Fruit fly (Drosophila melanogaster) whole organism, prepupa: ENCODE results near the gene Gr63a.

ENCODE experiments used
- Blimp-1 ChIP-seq: fragments of 200-800 bp; sonication (Bioruptor generic); optimal IDR thresholded peaks from 3 replicates; lab custom pipeline; 2017; ENCODE audit warnings: missing biosample characterization, missing genetic modification characterization, mild to moderate bottlenecking, moderate library complexity, missing genetic modification reagents
- CG10631 ChIP-seq: fragments of 200-800 bp; sonication (Bioruptor generic); optimal IDR thresholded peaks from 2 replicates; lab custom pipeline; 2016; ENCODE audit warnings: missing biosample characterization, missing genetic modification characterization
- CG10669 ChIP-seq: fragments of 200-800 bp; sonication (Bioruptor generic); optimal IDR thresholded peaks from 3 replicates; lab custom pipeline; 2018; ENCODE audit warnings: missing biosample characterization, mild to moderate bottlenecking, missing genetic modification characterization, moderate library complexity
- CG11762 ChIP-seq: fragments of 200-800 bp; sonication (Bioruptor generic); optimal IDR thresholded peaks from 3 replicates; lab custom pipeline; 2016; ENCODE audit warnings: missing biosample characterization, missing genetic modification characterization; ENCODE audit not compliant: insufficient read depth
- CG11902 ChIP-seq: fragments of 200-800 bp; sonication (Bioruptor generic); optimal IDR thresholded peaks from 3 replicates; lab custom pipeline; 2016; ENCODE audit warnings: missing biosample characterization, missing genetic modification characterization
- CG15336 ChIP-seq: fragments of 200-800 bp; sonication (Bioruptor generic); IDR thresholded peaks from 2 replicates; pipeline ENCODE4 v1.3.6; 2022; ENCODE audit warnings: missing biosample characterization, missing genetic modification characterization
- CG1621 ChIP-seq: fragments of 200-800 bp; sonication (Bioruptor generic); optimal IDR thresholded peaks from 3 replicates; lab custom pipeline; 2018; ENCODE audit warnings: missing biosample characterization, mild to moderate bottlenecking, missing genetic modification characterization
- CG16779 ChIP-seq: fragments of 200-800 bp; sonication (Bioruptor generic); optimal IDR thresholded peaks from 3 replicates; lab custom pipeline; 2017; ENCODE audit warnings: missing biosample characterization, mild to moderate bottlenecking, missing genetic modification characterization
- CG3032 ChIP-seq: fragments of 200-800 bp; optimal IDR thresholded peaks from 2 replicates; lab custom pipeline; 2019; ENCODE audit warnings: missing biosample characterization, mild to moderate bottlenecking, missing genetic modification characterization, moderate library complexity
- CG31627 ChIP-seq: fragments of 200-800 bp; sonication (Bioruptor generic); optimal IDR thresholded peaks from 3 replicates; lab custom pipeline; 2016; ENCODE audit warnings: missing biosample characterization, missing genetic modification characterization
- CG32006 ChIP-seq: fragments of 200-800 bp; sonication (Bioruptor generic); optimal IDR thresholded peaks from 3 replicates; lab custom pipeline; 2017; ENCODE audit warnings: missing biosample characterization, mild to moderate bottlenecking, missing genetic modification characterization
- CG34406 ChIP-seq: fragments of 200-800 bp; sonication (Bioruptor generic); optimal IDR thresholded peaks from 3 replicates; lab custom pipeline; 2016; ENCODE audit warnings: missing biosample characterization, missing genetic modification characterization
- CG3919 ChIP-seq: fragments of 200-800 bp; sonication (Bioruptor generic); optimal IDR thresholded peaks from 3 replicates; lab custom pipeline; 2016; ENCODE audit warnings: missing biosample characterization, missing genetic modification characterization
- CG4318 ChIP-seq: fragments of 200-800 bp; sonication (Bioruptor generic); optimal IDR thresholded peaks from 3 replicates; lab custom pipeline; 2017; ENCODE audit warnings: missing biosample characterization, mild to moderate bottlenecking, missing genetic modification characterization
- CG6163 ChIP-seq: fragments of 200-800 bp; sonication (Bioruptor generic); IDR thresholded peaks from 3 replicates; pipeline ENCODE4 v1.3.6; 2022; ENCODE audit warnings: missing biosample characterization, missing genetic modification characterization
- CG6808 ChIP-seq: fragments of 200-800 bp; sonication (Bioruptor generic); optimal IDR thresholded peaks from 3 replicates; lab custom pipeline; 2017; ENCODE audit warnings: missing biosample characterization, missing genetic modification characterization, mild to moderate bottlenecking, moderate library complexity, missing genetic modification reagents
- CG6854 ChIP-seq: fragments of 200-800 bp; sonication (Bioruptor generic); optimal IDR thresholded peaks from 2 replicates; lab custom pipeline; 2017; ENCODE audit warnings: missing biosample characterization, mild to moderate bottlenecking, missing genetic modification characterization
- CG7368 ChIP-seq: fragments of 200-800 bp; sonication (Bioruptor generic); optimal IDR thresholded peaks from 3 replicates; lab custom pipeline; 2016; ENCODE audit warnings: missing biosample characterization, missing genetic modification characterization
- CG8119 ChIP-seq: fragments of 200-800 bp; sonication (Bioruptor generic); IDR thresholded peaks from 3 replicates; pipeline ENCODE4 v1.3.6; 2022; ENCODE audit warnings: missing biosample characterization, missing genetic modification characterization
- CG8319 ChIP-seq: fragments of 200-800 bp; sonication (Bioruptor generic); optimal IDR thresholded peaks from 3 replicates; lab custom pipeline; 2016; ENCODE audit warnings: missing biosample characterization, missing genetic modification characterization
- CG8632 ChIP-seq: fragments of 200-800 bp; sonication (Bioruptor generic); optimal IDR thresholded peaks from 3 replicates; lab custom pipeline; 2016; ENCODE audit warnings: missing biosample characterization, missing genetic modification characterization
- CG9139 ChIP-seq: fragments of 200-800 bp; sonication (Bioruptor generic); optimal IDR thresholded peaks from 3 replicates; lab custom pipeline; 2017; ENCODE audit warnings: missing biosample characterization, mild to moderate bottlenecking, missing genetic modification characterization
- Eip75B ChIP-seq: fragments of 200-800 bp; sonication (Bioruptor generic); optimal IDR thresholded peaks from 3 replicates; lab custom pipeline; 2016; ENCODE audit warnings: missing biosample characterization, missing genetic modification characterization
- Eip78C ChIP-seq: fragments of 200-800 bp; sonication (Bioruptor generic); peaks from one replicate; lab custom pipeline; 2016; ENCODE audit warnings: missing biosample characterization, missing genetic modification characterization
- Eip93F ChIP-seq: fragments of 200-800 bp; sonication (Bioruptor generic); optimal IDR thresholded peaks from 2 replicates; lab custom pipeline; 2016; ENCODE audit warnings: missing biosample characterization, mild to moderate bottlenecking, missing genetic modification characterization
- Ets21C ChIP-seq: fragments of 200-800 bp; sonication (Bioruptor generic); optimal IDR thresholded peaks from 3 replicates; lab custom pipeline; 2016; ENCODE audit warnings: missing biosample characterization, missing genetic modification characterization
- Ets96B ChIP-seq: fragments of 200-800 bp; optimal IDR thresholded peaks from 2 replicates; lab custom pipeline; 2019; ENCODE audit warnings: missing biosample characterization, mild to moderate bottlenecking, missing genetic modification characterization, moderate library complexity
- Gug ChIP-seq: fragments of 200-800 bp; sonication (Bioruptor generic); IDR thresholded peaks from 2 replicates; pipeline ENCODE4 v1.3.6; 2022; ENCODE audit warnings: missing biosample characterization, missing genetic modification characterization
- Hr38 ChIP-seq: sonication (Bioruptor generic); optimal IDR thresholded peaks from 2 replicates; lab custom pipeline; 2016; ENCODE audit warnings: missing biosample characterization, missing genetic modification characterization
- Hr39 ChIP-seq: fragments of 200-800 bp; sonication (Bioruptor generic); optimal IDR thresholded peaks from 2 replicates; lab custom pipeline; 2016; ENCODE audit warnings: missing biosample characterization, missing genetic modification characterization
- Hr4 ChIP-seq: fragments of 200-800 bp; sonication (Bioruptor generic); optimal IDR thresholded peaks from 3 replicates; lab custom pipeline; 2016; ENCODE audit warnings: missing biosample characterization, missing genetic modification characterization
- Lpt ChIP-seq: fragments of 200-800 bp; sonication (Bioruptor generic); optimal IDR thresholded peaks from 3 replicates; lab custom pipeline; 2016; ENCODE audit warnings: missing biosample characterization, missing genetic modification characterization
- Met ChIP-seq: fragments of 200-800 bp; sonication (Bioruptor generic); optimal IDR thresholded peaks from 3 replicates; lab custom pipeline; 2016; ENCODE audit warnings: missing biosample characterization, missing genetic modification characterization
- OdsH ChIP-seq: fragments of 200-800 bp; sonication (Bioruptor generic); optimal IDR thresholded peaks from 3 replicates; lab custom pipeline; 2016; ENCODE audit warnings: missing biosample characterization, missing genetic modification characterization
- Smox ChIP-seq: fragments of 200-800 bp; sonication (Bioruptor generic); optimal IDR thresholded peaks from 3 replicates; lab custom pipeline; 2016; ENCODE audit warnings: missing biosample characterization, missing genetic modification characterization
- Sox102F ChIP-seq: fragments of 200-800 bp; sonication (Bioruptor generic); optimal IDR thresholded peaks from 2 replicates; lab custom pipeline; 2016; ENCODE audit warnings: missing biosample characterization, mild to moderate bottlenecking, missing genetic modification characterization
- Sox14 ChIP-seq: fragments of 200-800 bp; sonication (Bioruptor generic); optimal IDR thresholded peaks from 3 replicates; lab custom pipeline; 2016; ENCODE audit warnings: missing biosample characterization, missing genetic modification characterization
- Sox15 ChIP-seq: fragments of 200-800 bp; sonication (Bioruptor generic); optimal IDR thresholded peaks from 3 replicates; lab custom pipeline; 2016; ENCODE audit warnings: missing biosample characterization, missing genetic modification characterization
- acj6 ChIP-seq: fragments of 200-800 bp; sonication (Bioruptor generic); optimal IDR thresholded peaks from 3 replicates; lab custom pipeline; 2016; ENCODE audit warnings: missing biosample characterization, missing genetic modification characterization
- dac ChIP-seq: fragments of 200-800 bp; sonication (Bioruptor generic); optimal IDR thresholded peaks from 2 replicates; lab custom pipeline; 2017; ENCODE audit warnings: missing biosample characterization, mild to moderate bottlenecking, missing genetic modification characterization
- dsx ChIP-seq: fragments of 200-800 bp; optimal IDR thresholded peaks from 3 replicates; lab custom pipeline; 2019; ENCODE audit warnings: missing biosample characterization, mild to moderate bottlenecking, missing genetic modification characterization, moderate library complexity; ENCODE audit not compliant: poor library complexity, severe bottlenecking
- eg ChIP-seq: fragments of 200-800 bp; sonication (Bioruptor generic); IDR thresholded peaks from 3 replicates; pipeline ENCODE4 v1.3.6; 2022; ENCODE audit warnings: missing biosample characterization, missing genetic modification characterization
- fd85E ChIP-seq: fragments of 200-800 bp; sonication (Bioruptor generic); optimal IDR thresholded peaks from 3 replicates; lab custom pipeline; 2016; ENCODE audit warnings: missing biosample characterization, missing genetic modification characterization
- fkh ChIP-seq: fragments of 200-800 bp; sonication (Bioruptor generic); optimal IDR thresholded peaks from 3 replicates; lab custom pipeline; 2017; ENCODE audit warnings: missing biosample characterization, mild to moderate bottlenecking, missing genetic modification characterization, moderate library complexity
- lz ChIP-seq: fragments of 200-800 bp; sonication (Bioruptor generic); optimal IDR thresholded peaks from 3 replicates; lab custom pipeline; 2016; ENCODE audit warnings: missing biosample characterization, missing genetic modification characterization
- net ChIP-seq: fragments of 200-800 bp; sonication (Bioruptor generic); optimal IDR thresholded peaks from 3 replicates; lab custom pipeline; 2016; ENCODE audit warnings: missing biosample characterization, missing genetic modification characterization
- pdm3 ChIP-seq: fragments of 200-800 bp; sonication (Bioruptor generic); optimal IDR thresholded peaks from 3 replicates; lab custom pipeline; 2016; ENCODE audit warnings: missing biosample characterization, missing genetic modification characterization
- salr ChIP-seq, 2 experiments: fragments of 200-800 bp; sonication (Bioruptor generic); optimal IDR thresholded peaks; 3 replicates each; lab custom pipeline; 2016 to 2018; ENCODE audit warnings: missing biosample characterization in 2 of 2, missing genetic modification characterization in 2 of 2, mild to moderate bottlenecking in 1 of 2
- ss ChIP-seq, 2 experiments: fragments of 200-800 bp; sonication (Bioruptor generic); optimal IDR thresholded peaks; 2 replicates in 1 of 2; 3 replicates in 1 of 2; lab custom pipeline; 2017 to 2018; ENCODE audit warnings: mild to moderate bottlenecking in 2 of 2, missing biosample characterization in 2 of 2, missing genetic modification characterization in 2 of 2, moderate library complexity in 1 of 2
- svp ChIP-seq: fragments of 200-800 bp; sonication (Bioruptor generic); peaks from one replicate; lab custom pipeline; 2016; ENCODE audit warnings: missing biosample characterization, missing genetic modification characterization
- topi ChIP-seq: fragments of 200-800 bp; sonication (Bioruptor generic); optimal IDR thresholded peaks from 3 replicates; lab custom pipeline; 2016; ENCODE audit warnings: missing biosample characterization, missing genetic modification characterization
- vri ChIP-seq: fragments of 200-800 bp; sonication (Bioruptor generic); optimal IDR thresholded peaks from 3 replicates; lab custom pipeline; 2016; ENCODE audit warnings: missing biosample characterization, mild to moderate bottlenecking, missing genetic modification characterization

The Gr63a gene

dm6 chr3L:3935567-3936207 is 39.3 kb upstream of the Gr63a start, which contains the start of gene Eip63F-1:
Gene Eip63F-1, minus strand, starts transcription at chr3L:3935617.
- TF ChIP-seq CG15336 (GFP tag; lab: Robert Waterston, UW) (peak; percentile 62), CG6808 (no peak), Blimp-1 (GFP tag; lab: Kevin White, UChicago) (no peak), CG11762 (GFP tag; lab: Kevin White, UChicago) (no peak), Sox14 (GFP tag; lab: Kevin White, UChicago) (no peak), CG4318 (GFP tag; lab: Kevin White, UChicago) (peak; percentile 12), CG8119 (GFP tag; lab: Robert Waterston, UW) (peak; percentile 50), salr (GFP tag; optimal IDR thresholded peaks at IDR 0.05; lab: Kevin White, UChicago) (peak in 1 of 2 experiments; percentile 45), acj6 (GFP tag; lab: Kevin White, UChicago) (no peak), eg (0 out of 3 replicates have a peak, but pooled peaks have one; percentile 34), Eip75B (GFP tag; lab: Kevin White, UChicago) (no peak), topi (no peak), CG3919 (GFP tag; lab: Kevin White, UChicago) (peak; percentile 37), CG10669 (GFP tag; lab: Kevin White, UChicago) (no peak), CG8319 (no peak), CG31627 (GFP tag; lab: Kevin White, UChicago) (peak; percentile 12), svp (GFP tag; lab: Kevin White, UChicago) (peak; percentile 62), Hr38 (no peak), fd85E (GFP tag; lab: Kevin White, UChicago) (no peak), ss (GFP tag; optimal IDR thresholded peaks at IDR 0.05; lab: Kevin White, UChicago) (no peak), Ets96B (tag; lab: Kevin White, UChicago) (no peak), CG7368 (no peak), CG11902 (no peak), pdm3 (peak; percentile 20), CG32006 (GFP tag; lab: Kevin White, UChicago) (peak; percentile 69), OdsH (GFP tag; lab: Kevin White, UChicago) (peak; percentile 54), Hr4 (GFP tag; lab: Kevin White, UChicago) (peak; percentile 66), Eip78C (peak; percentile 76), lz (GFP tag; lab: Kevin White, UChicago) (no peak), CG6854 (no peak), Sox15 (GFP tag; lab: Kevin White, UChicago) (no peak), CG6163 (no peak; the same call in 2 of the 3 replicates), CG34406 (GFP tag; lab: Kevin White, UChicago) (peak; percentile 1), dsx (GFP tag; lab: Kevin White, UChicago) (no peak), CG1621 (tag; lab: Kevin White, UChicago) (no peak), Sox102F (GFP tag; lab: Kevin White, UChicago) (no peak), CG10631 (GFP tag; lab: Kevin White, UChicago) (no peak), CG8632 (GFP tag; lab: Kevin White, UChicago) (no peak), Eip93F (GFP tag; lab: Kevin White, UChicago) (no peak), Smox (no peak), Ets21C (GFP tag; lab: Kevin White, UChicago) (no peak), Met (GFP tag; lab: Kevin White, UChicago) (peak; percentile 19), dac (GFP tag; lab: Kevin White, UChicago) (no peak), CG16779 (tag; lab: Kevin White, UChicago) (no peak), Hr39 (GFP tag; lab: Kevin White, UChicago) (peak; percentile 15), fkh (no peak), net (GFP tag; lab: Kevin White, UChicago) (peak; percentile 36), Lpt (GFP tag; lab: Kevin White, UChicago) (no peak), CG9139 (GFP tag; lab: Kevin White, UChicago) (no peak), Gug (GFP tag; lab: Robert Waterston, UW) (peak; percentile 44; the same call in 1 of the 2 replicates), vri (no peak), CG3032 (no peak)
